Worm (Caenorhabditis elegans): ENCODE results near the gene rgs-10.
A peak's percentile ranks its signal among the peaks of the same experiment; 100 is the strongest.
"Not testable (repeated sequence)": the region's sequence is repeated elsewhere in the genome, so short reads cannot be mapped to it uniquely, and the experiment has no call there.

The rgs-10 gene

DNA sequence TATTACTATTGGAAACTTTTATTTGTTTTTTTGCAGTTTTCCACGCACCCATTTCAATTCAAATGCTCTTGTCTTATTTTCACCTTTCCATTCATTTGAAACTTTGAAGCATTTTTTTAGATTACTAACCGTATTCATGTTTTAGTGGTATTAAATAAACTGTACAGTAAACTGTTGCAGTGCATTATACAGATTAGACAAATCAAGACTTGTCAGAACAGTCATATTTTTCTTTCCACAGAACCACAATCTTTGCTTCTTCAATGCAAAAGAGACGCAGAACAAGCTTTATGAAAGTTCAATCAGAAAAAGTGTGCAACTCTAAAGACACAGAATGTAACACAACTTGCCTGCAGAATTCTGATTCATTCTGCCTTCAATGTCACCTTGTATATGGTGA, 3.2 kb downstream of the rgs-10 start, which contains the start of gene F45B8.5:
Gene F45B8.5, plus strand, starts transcription at position 301 of the 400 bp plus-strand sequence.
- TF ChIP-seq nhr-77 (tag; optimal IDR thresholded peaks at IDR 0.05), result no peak
- TF ChIP-seq zip-2 (tag; optimal IDR thresholded peaks at IDR 0.05), result no peak
- TF ChIP-seq egl-43 (GFP tag; IDR thresholded peaks at IDR 0.05), result no peak
- TF ChIP-seq ctbp-1 (GFP tag; IDR thresholded peaks at IDR 0.05), result no peak
- TF ChIP-seq Y105C5A.15 (GFP tag; IDR thresholded peaks at IDR 0.05), result no peak
- TF ChIP-seq egl-27 (tag; optimal IDR thresholded peaks at IDR 0.05), result no peak
- no peak for TF ChIP-seq nhr-10 (tag; optimal IDR thresholded peaks at IDR 0.05)
- TF ChIP-seq daf-12 (tag; optimal IDR thresholded peaks at IDR 0.05), result no peak
- TF ChIP-seq lin-38 (GFP tag; IDR thresholded peaks at IDR 0.05), result no peak
- no peak for TF ChIP-seq daf-16 (GFP tag; optimal IDR thresholded peaks at IDR 0.05)
- no peak for TF ChIP-seq daf-16 (tag; optimal IDR thresholded peaks at IDR 0.05)
- TF ChIP-seq ceh-28 (tag; optimal IDR thresholded peaks at IDR 0.05), result no peak
- no peak for TF ChIP-seq nhr-25 (tag; optimal IDR thresholded peaks at IDR 0.05; ENCODE audit: borderline replicate concordance, insufficient read depth)
- no peak for TF ChIP-seq pqm-1 (tag; optimal IDR thresholded peaks at IDR 0.05)
- no peak for TF ChIP-seq daf-8 (GFP tag; IDR thresholded peaks at IDR 0.05)
- no peak for TF ChIP-seq F26F4.8 (GFP tag; conservative IDR thresholded peaks at IDR 0.05)
- no peak for TF ChIP-seq zag-1 (tag; optimal IDR thresholded peaks at IDR 0.05)
- no peak for TF ChIP-seq nhr-237 (tag; optimal IDR thresholded peaks at IDR 0.05)
- TF ChIP-seq ztf-11 (tag; optimal IDR thresholded peaks at IDR 0.05), result no peak
- no peak for TF ChIP-seq nhr-48 (tag; optimal IDR thresholded peaks at IDR 0.05)

DNA sequence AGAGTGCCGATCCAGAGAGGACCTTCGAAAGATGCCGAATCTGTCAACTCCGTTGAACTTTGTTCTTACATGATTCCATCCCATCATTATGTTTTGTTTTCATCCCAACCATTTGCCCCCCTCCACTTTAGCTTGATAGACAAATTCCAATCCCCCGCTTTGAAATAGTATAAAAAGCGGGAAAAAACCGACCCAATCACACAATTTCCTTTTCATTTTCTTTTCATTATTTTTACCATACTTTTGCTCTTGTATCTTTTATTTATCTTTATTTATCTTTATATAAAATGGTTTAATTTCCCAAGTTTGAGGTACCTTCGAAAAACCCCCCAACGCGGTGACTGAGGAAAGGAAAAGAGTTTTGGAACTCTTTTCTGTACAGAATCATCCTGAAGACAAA, 4.0 kb downstream of the rgs-10 start, which contains the start of gene F20D1.22:
Gene F20D1.22, plus strand, starts transcription at position 301 of the 400 bp plus-strand sequence.
- not testable (repeated sequence) for TF ChIP-seq ztf-11 (tag; optimal IDR thresholded peaks at IDR 0.05); saeg-2 (GFP tag; IDR thresholded peaks at IDR 0.05); fkh-10 (GFP tag; optimal IDR thresholded peaks at IDR 0.05)

DNA sequence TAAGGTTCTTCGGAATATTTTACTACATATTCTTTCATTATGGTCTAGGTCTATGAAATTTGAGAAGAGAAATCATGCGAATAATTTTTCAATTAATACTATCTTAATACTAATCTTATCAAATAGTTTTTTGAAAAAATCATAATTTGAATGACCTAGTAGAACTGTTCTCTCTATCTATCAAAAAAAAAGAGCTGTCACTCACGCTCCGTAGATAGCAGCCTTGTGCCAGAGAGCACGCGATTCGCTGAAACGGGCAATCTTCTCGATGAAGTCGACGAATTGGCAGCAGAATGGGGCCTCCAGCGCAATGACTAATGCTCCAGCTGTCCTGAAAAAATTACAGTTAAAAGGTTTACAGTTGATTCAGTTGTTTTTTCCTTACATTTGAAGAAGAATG, 7.1 kb downstream of the rgs-10 start:
- TF ChIP-seq nhr-41 (GFP tag; IDR thresholded peaks at IDR 0.05) (no peak), F49E8.2 (tag; optimal IDR thresholded peaks at IDR 0.05; ENCODE audit: borderline replicate concordance) (no peak), nhr-76 (tag; optimal IDR thresholded peaks at IDR 0.05) (no peak), daf-12 (tag; optimal IDR thresholded peaks at IDR 0.05) (no peak), Y5F2A.4 (GFP tag; optimal IDR thresholded peaks at IDR 0.05) (no peak), jun-1 (tag; optimal IDR thresholded peaks at IDR 0.05) (no peak), arid-1 (GFP tag; conservative IDR thresholded peaks at IDR 0.05) (no peak), dmd-6 (GFP tag; IDR thresholded peaks at IDR 0.05) (peak; percentile 61), hlh-11 (tag; optimal IDR thresholded peaks at IDR 0.05) (peak; percentile 25), nhr-102 (tag; optimal IDR thresholded peaks at IDR 0.05) (no peak), unc-62 (GFP tag; optimal IDR thresholded peaks at IDR 0.05 in 1 of 2) (no peak), unc-62 (tag; optimal IDR thresholded peaks at IDR 0.05) (no peak)

DNA sequence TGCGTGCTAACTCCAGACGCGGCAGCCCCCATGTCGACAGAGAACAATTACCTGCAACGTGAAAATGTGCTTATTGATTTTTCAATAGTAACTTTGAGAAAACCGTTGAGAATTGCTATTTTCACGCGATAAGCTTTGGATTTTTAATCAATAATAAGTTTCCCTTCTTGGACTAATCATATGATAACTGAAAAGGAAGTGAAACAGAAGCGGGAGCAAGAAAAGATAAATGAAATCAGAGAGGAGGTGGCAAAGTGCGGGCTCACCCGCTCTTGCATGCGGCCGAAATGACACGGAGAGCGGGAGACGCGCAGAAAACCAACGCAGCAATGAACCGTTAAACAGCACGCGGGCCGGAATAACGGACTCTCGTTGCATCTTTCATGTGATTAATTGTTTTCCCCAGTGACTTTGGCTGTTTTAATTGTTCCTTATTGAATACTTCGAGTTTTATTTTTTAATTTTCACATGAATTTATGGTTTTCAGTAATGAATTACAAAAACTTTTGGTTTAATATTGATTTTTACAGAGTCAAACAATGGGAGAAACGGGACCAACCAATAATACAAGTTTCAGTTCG, 7.8 kb downstream of the rgs-10 start, which contains the start of the genes flwr-1 and tbc-1:
Gene flwr-1, minus strand, starts transcription at position 51 of the 581 bp plus-strand sequence.
Gene tbc-1, plus strand, starts transcription at position 531 of the 581 bp plus-strand sequence.
- TF ChIP-seq nhr-28 (tag; optimal IDR thresholded peaks at IDR 0.05) (peak; percentile 10), mxl-2 (GFP tag; conservative IDR thresholded peaks at IDR 0.05) (no peak), T20F7.1 (GFP tag; optimal IDR thresholded peaks at IDR 0.05) (peak; percentile 94), set-16 (GFP tag; IDR thresholded peaks at IDR 0.05) (0 out of 2 replicates have a peak, but pooled peaks have one; percentile 13), hmg-1.1 (GFP tag; IDR thresholded peaks at IDR 0.05) (peak; percentile 60; the same call in 1 of the 2 replicates), daf-16 (GFP tag; optimal IDR thresholded peaks at IDR 0.05) (no peak), daf-16 (tag; optimal IDR thresholded peaks at IDR 0.05) (peak; percentile 41), hlh-30 (tag; optimal IDR thresholded peaks at IDR 0.05; ENCODE audit: insufficient read depth) (peak; percentile 81), D1046.2 (GFP tag; IDR thresholded peaks at IDR 0.05) (no peak), mxl-3 (GFP tag; optimal IDR thresholded peaks at IDR 0.05) (peak; percentile 1), dmd-6 (GFP tag; IDR thresholded peaks at IDR 0.05) (peak; percentile 51), hlh-11 (tag; optimal IDR thresholded peaks at IDR 0.05) (peak; percentile 47), pqm-1 (tag; optimal IDR thresholded peaks at IDR 0.05) (peak; percentile 29), ZK546.5 (tag; optimal IDR thresholded peaks at IDR 0.05) (no peak), ceh-28 (tag; optimal IDR thresholded peaks at IDR 0.05) (peak; percentile 35), rbr-2 (tag; optimal IDR thresholded peaks at IDR 0.05) (peak; percentile 24), nhr-77 (tag; optimal IDR thresholded peaks at IDR 0.05) (no peak), lin-38 (GFP tag; IDR thresholded peaks at IDR 0.05) (no peak), lin-39 (tag; optimal IDR thresholded peaks at IDR 0.05) (no peak), dve-1 (tag; optimal IDR thresholded peaks at IDR 0.05; ENCODE audit: insufficient read depth) (peak; percentile 47), ceh-32 (tag; optimal IDR thresholded peaks at IDR 0.05; ENCODE audit: poor library complexity) (no peak)
